Fruit fly (Drosophila melanogaster): Measurements from ENCODE around the gene Dscam2.

Dscam2 gene

DNA sequence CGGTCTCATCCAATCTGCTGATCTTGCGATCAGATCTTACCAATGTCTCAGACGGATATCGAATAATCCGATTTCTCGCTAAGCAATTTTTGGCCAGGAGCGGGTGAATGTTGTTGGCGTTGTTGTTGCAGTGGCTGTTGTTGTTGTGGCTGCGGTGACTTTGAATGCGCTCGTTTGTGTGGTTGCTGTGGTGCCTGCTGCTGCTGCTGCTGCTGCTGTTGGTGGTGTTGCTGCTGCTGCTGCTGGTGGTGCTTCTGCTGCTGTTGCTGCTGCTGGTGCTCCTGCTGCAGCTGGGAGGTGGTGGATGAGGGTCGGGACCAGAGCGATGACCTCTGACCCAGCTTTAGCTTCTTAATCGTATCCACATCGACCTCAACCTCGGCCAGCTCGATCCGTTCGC lies 28.4 kb downstream of the Dscam2 start:
- TF ChIP-seq ey (GFP tag; optimal IDR thresholded peaks at IDR 0.05) = no peak
- TF ChIP-seq Dif (GFP tag; optimal IDR thresholded peaks at IDR 0.05; ENCODE audit: partially characterized antibody) = no peak
- no peak for TF ChIP-seq fru (GFP tag; optimal IDR thresholded peaks at IDR 0.05)
- peak; percentile 93 for TF ChIP-seq Dfd (GFP tag; optimal IDR thresholded peaks at IDR 0.05)

dm6 chr3L:7157713-7158112 lies 32.0 kb downstream of the Dscam2 start, which contains the start of gene CG8620:
Gene CG8620 (plus strand): TSS chr3L:7158099.
- TF ChIP-seq Rel (GFP tag; optimal IDR thresholded peaks at IDR 0.05) (no peak), Rel (tag; optimal IDR thresholded peaks at IDR 0.05) (peak; percentile 31), CG9705 (GFP tag; optimal IDR thresholded peaks at IDR 0.05) (no peak)

- TF ChIP-seq N (GFP tag; optimal IDR thresholded peaks at IDR 0.05) (no peak), dsf (GFP tag; optimal IDR thresholded peaks at IDR 0.05; ENCODE audit: borderline replicate concordance) (no peak), sage (GFP tag; optimal IDR thresholded peaks at IDR 0.05) (no peak), Myc (optimal IDR thresholded peaks at IDR 0.05) (no peak), Hr78 (GFP tag; optimal IDR thresholded peaks at IDR 0.05) (no peak), woc (GFP tag; optimal IDR thresholded peaks at IDR 0.05) (no peak), tai (GFP tag; optimal IDR thresholded peaks at IDR 0.05) (no peak), pan (optimal IDR thresholded peaks at IDR 0.05) (no peak), jim (GFP tag; optimal IDR thresholded peaks at IDR 0.05) (no peak), dmrt93B (GFP tag; optimal IDR thresholded peaks at IDR 0.05) (no peak), HLH106 (tag; optimal IDR thresholded peaks at IDR 0.05) (no peak), fru (GFP tag; optimal IDR thresholded peaks at IDR 0.05) (no peak), h (GFP tag; optimal IDR thresholded peaks at IDR 0.05) (peak; percentile 11), Abd-B (GFP tag; optimal IDR thresholded peaks at IDR 0.05) (no peak), ey (GFP tag; optimal IDR thresholded peaks at IDR 0.05) (no peak), brk (GFP tag; optimal IDR thresholded peaks at IDR 0.05) (no peak), Hnf4 (GFP tag; optimal IDR thresholded peaks at IDR 0.05) (peak; percentile 31), Sp1 (GFP tag; optimal IDR thresholded peaks at IDR 0.05) (no peak), psq (GFP tag; optimal IDR thresholded peaks at IDR 0.05) (no peak), GATAd (GFP tag; optimal IDR thresholded peaks at IDR 0.05) (no peak), dl (GFP tag; optimal IDR thresholded peaks at IDR 0.05; ENCODE audit: insufficient read depth in 1 of 2, partially characterized antibody in 2 of 2) (no peak), rgr (GFP tag; optimal IDR thresholded peaks at IDR 0.05) (no peak), usp (GFP tag; optimal IDR thresholded peaks at IDR 0.05) (no peak), Jra (GFP tag; optimal IDR thresholded peaks at IDR 0.05) (no peak), CG9705 (GFP tag; optimal IDR thresholded peaks at IDR 0.05) (no peak), Dfd (GFP tag; optimal IDR thresholded peaks at IDR 0.05) (no peak), Dif (GFP tag; optimal IDR thresholded peaks at IDR 0.05; ENCODE audit: partially characterized antibody) (no peak), br (GFP tag; optimal IDR thresholded peaks at IDR 0.05) (no peak), sv (GFP tag; optimal IDR thresholded peaks at IDR 0.05) (no peak), Hr83 (GFP tag; optimal IDR thresholded peaks at IDR 0.05; ENCODE audit: poor library complexity, severe bottlenecking) (peak; percentile 8), lola (GFP tag; optimal IDR thresholded peaks at IDR 0.05) (no peak), Mio (GFP tag; optimal IDR thresholded peaks at IDR 0.05) (no peak), CrebA (GFP tag; optimal IDR thresholded peaks at IDR 0.05; ENCODE audit: borderline replicate concordance) (peak; percentile 57), Rel (GFP tag; optimal IDR thresholded peaks at IDR 0.05) (no peak), Rel (tag; optimal IDR thresholded peaks at IDR 0.05) (peak; percentile 29), foxo (GFP tag; optimal IDR thresholded peaks at IDR 0.05) (no peak), Vsx2 (GFP tag; optimal IDR thresholded peaks at IDR 0.05; ENCODE audit: partially characterized antibody) (peak; percentile 52), OdsH (GFP tag; optimal IDR thresholded peaks at IDR 0.05) (no peak), CG32264 (GFP tag; optimal IDR thresholded peaks at IDR 0.05) (no peak)
Measured at dm6 chr3L:7156890-7157289, 32.8 kb downstream of the Dscam2 start, which contains the start of gene corn. Gene corn (minus strand): TSS chr3L:7157073.
